Worm (Caenorhabditis elegans) whole organism, L4 larva: ENCODE results near the gene F14D2.19.

ENCODE experiments used
- D1046.2 ChIP-seq: fragments of 200-800 bp; sonication (Bioruptor generic); IDR thresholded peaks from 2 replicates; pipeline ENCODE4 v1.3.6; 2022; ENCODE audit warnings: missing genetic modification characterization, missing compliant biosample characterization
- F26F4.8 ChIP-seq: fragments of 200-800 bp; sonication (Bioruptor generic); conservative IDR thresholded peaks from 2 replicates; pipeline ENCODE4 v1.3.6; 2022; ENCODE audit warnings: missing genetic modification characterization, missing compliant biosample characterization
- Y75B8A.6 ChIP-seq: fragments of 200-800 bp; sonication (Bioruptor generic); IDR thresholded peaks from 2 replicates; pipeline ENCODE4 v1.3.6; 2022; ENCODE audit warnings: missing genetic modification reagents, missing genetic modification characterization, missing compliant biosample characterization
- ZK546.5 ChIP-seq, 2 experiments: sonication (generic microtip); optimal IDR thresholded peaks; 2 replicates each; lab custom pipeline; 2017; ENCODE audit warnings: missing biosample characterization in 2 of 2, missing genetic modification characterization in 2 of 2
- ama-1 ChIP-seq: fragments of 150-350 bp; optimal IDR thresholded peaks from 2 replicates; lab custom pipeline; 2014; ENCODE audit warnings: inconsistent platforms, mixed read lengths
- arid-1 ChIP-seq: fragments of 200-800 bp; sonication (Bioruptor generic); conservative IDR thresholded peaks from 2 replicates; pipeline ENCODE4 v1.3.6; 2022; ENCODE audit warnings: missing genetic modification reagents, missing genetic modification characterization, missing compliant biosample characterization
- attf-4 ChIP-seq: sonication (generic microtip); optimal IDR thresholded peaks from 3 replicates; lab custom pipeline; 2017; ENCODE audit warnings: missing biosample characterization, missing genetic modification characterization
- ceh-20 ChIP-seq: fragments of 200-800 bp; sonication (Bioruptor generic); IDR thresholded peaks from 2 replicates; pipeline ENCODE4 v1.3.6; 2022; ENCODE audit warnings: missing genetic modification reagents, missing genetic modification characterization, missing compliant biosample characterization
- ceh-62 ChIP-seq: sonication (generic microtip); optimal IDR thresholded peaks from 2 replicates; lab custom pipeline; 2017; ENCODE audit warnings: missing biosample characterization, missing genetic modification characterization
- ctbp-1 ChIP-seq: fragments of 200-800 bp; sonication (Bioruptor generic); IDR thresholded peaks from 2 replicates; pipeline ENCODE4 v1.3.6; 2022; ENCODE audit warnings: missing genetic modification reagents, missing genetic modification characterization, missing compliant biosample characterization
- daf-16 ChIP-seq, 3 experiments: sonication (generic microtip); optimal IDR thresholded peaks; 2 replicates each; lab custom pipeline; 2016 to 2017; ENCODE audit warnings: missing genetic modification characterization in 3 of 3, missing genetic modification reagents in 3 of 3, mild to moderate bottlenecking in 2 of 3, missing compliant biosample characterization in 2 of 3, missing biosample characterization in 1 of 3, moderate library complexity in 1 of 3
- daf-8 ChIP-seq: fragments of 200-800 bp; sonication (Bioruptor generic); IDR thresholded peaks from 2 replicates; pipeline ENCODE4 v1.3.6; 2022; ENCODE audit warnings: missing genetic modification characterization, missing compliant biosample characterization
- dmd-8 ChIP-seq: fragments of 200-800 bp; sonication (Bioruptor generic); IDR thresholded peaks from 2 replicates; pipeline ENCODE4 v1.3.6; 2022; ENCODE audit warnings: missing genetic modification characterization, missing compliant biosample characterization
- dmd-9 ChIP-seq: fragments of 200-800 bp; sonication (Bioruptor generic); IDR thresholded peaks from 2 replicates; pipeline ENCODE4 v1.3.6; 2022; ENCODE audit warnings: missing genetic modification reagents, missing genetic modification characterization, missing compliant biosample characterization
- dpl-1 ChIP-seq: fragments of 150-350 bp; optimal IDR thresholded peaks from 2 replicates; lab custom pipeline; 2014; ENCODE audit warnings: missing biosample characterization, missing genetic modification reagents, missing genetic modification characterization
- duxl-1 ChIP-seq: sonication (generic microtip); optimal IDR thresholded peaks from 2 replicates; lab custom pipeline; 2016; ENCODE audit warnings: mild to moderate bottlenecking, missing genetic modification characterization, moderate library complexity, missing compliant biosample characterization; ENCODE audit not compliant: poor library complexity
- dve-1 ChIP-seq: sonication (generic microtip); optimal IDR thresholded peaks from 2 replicates; lab custom pipeline; 2017; ENCODE audit warnings: antibody characterized with exemption, mild to moderate bottlenecking, missing genetic modification characterization, missing compliant biosample characterization; ENCODE audit not compliant: insufficient read depth
- egl-43 ChIP-seq: fragments of 200-800 bp; sonication (Bioruptor generic); IDR thresholded peaks from 2 replicates; pipeline ENCODE4 v1.3.6; 2022; ENCODE audit warnings: missing genetic modification reagents, missing genetic modification characterization, missing compliant biosample characterization
- hif-1 ChIP-seq, 2 experiments: sonication (generic microtip); optimal IDR thresholded peaks; 2 replicates each; lab custom pipeline; 2016 to 2017; ENCODE audit warnings: missing compliant biosample characterization in 2 of 2, missing genetic modification characterization in 2 of 2, missing genetic modification reagents in 2 of 2, missing genotype in 2 of 2, mild to moderate bottlenecking in 1 of 2
- lin-13 ChIP-seq: fragments of 150-350 bp; optimal IDR thresholded peaks from 2 replicates; lab custom pipeline; 2014; ENCODE audit warnings: missing biosample characterization, missing genetic modification reagents, missing genetic modification characterization
- madf-5 ChIP-seq, 2 experiments: fragments of 200-800 bp; sonication (Bioruptor generic); IDR thresholded peaks; 2 replicates each; pipeline ENCODE4 v1.3.6; 2022; ENCODE audit warnings: missing compliant biosample characterization in 2 of 2, missing genetic modification characterization in 2 of 2
- mes-2 ChIP-seq: sonication (generic microtip); optimal IDR thresholded peaks from 2 replicates; lab custom pipeline; 2016; ENCODE audit warnings: missing genotype, mild to moderate bottlenecking, missing genetic modification characterization, missing compliant biosample characterization; ENCODE audit not compliant: poor library complexity, severe bottlenecking
- mxl-3 ChIP-seq: fragments of 200-800 bp; sonication (Bioruptor generic); optimal IDR thresholded peaks from 2 replicates; lab custom pipeline; 2018; ENCODE audit warnings: mild to moderate bottlenecking, missing genetic modification characterization, missing compliant biosample characterization
- nhr-111 ChIP-seq: fragments of 200-800 bp; sonication (Bioruptor generic); optimal IDR thresholded peaks from 2 replicates; lab custom pipeline; 2018; ENCODE audit warnings: mild to moderate bottlenecking, missing genetic modification characterization, missing compliant biosample characterization
- nhr-25 ChIP-seq: sonication (generic microtip); optimal IDR thresholded peaks from 2 replicates; lab custom pipeline; 2017; ENCODE audit warnings: missing genetic modification characterization, mild to moderate bottlenecking, missing compliant biosample characterization, antibody characterized with exemption, moderate library complexity, borderline replicate concordance; ENCODE audit not compliant: insufficient read depth
- nhr-28 ChIP-seq: fragments of 150-350 bp; optimal IDR thresholded peaks from 2 replicates; lab custom pipeline; 2014; ENCODE audit warnings: missing biosample characterization, missing genetic modification characterization
- nhr-42 ChIP-seq: fragments of 200-800 bp; sonication (Bioruptor generic); IDR thresholded peaks from 2 replicates; pipeline ENCODE4 v1.3.6; 2022; ENCODE audit warnings: missing genetic modification characterization, missing compliant biosample characterization
- pha-4 ChIP-seq, 2 experiments: fragments of 150-350 bp in 1 of 2; fragments of 200-800 bp in 1 of 2; sonication (Bioruptor generic) in 1 of 2; IDR thresholded peaks in 1 of 2; optimal IDR thresholded peaks in 1 of 2; 2 replicates each; pipeline versions ENCODE4 v1.3.6 to Lab custom; 2014 to 2022; ENCODE audit warnings: missing genetic modification characterization in 2 of 2, missing genetic modification reagents in 2 of 2, missing biosample characterization in 1 of 2, missing compliant biosample characterization in 1 of 2
- pqm-1 ChIP-seq: sonication (generic microtip); optimal IDR thresholded peaks from 2 replicates; lab custom pipeline; 2017; ENCODE audit warnings: missing biosample characterization, missing genetic modification characterization
- rbr-2 ChIP-seq: sonication (generic microtip); optimal IDR thresholded peaks from 2 replicates; lab custom pipeline; 2016; ENCODE audit warnings: missing genotype, missing genetic modification characterization, missing compliant biosample characterization
- snpc-1.2 ChIP-seq: fragments of 200-800 bp; sonication (Bioruptor generic); IDR thresholded peaks from 2 replicates; pipeline ENCODE4 v1.3.6; 2022; ENCODE audit warnings: missing genetic modification reagents, missing genetic modification characterization, missing compliant biosample characterization
- spr-1 ChIP-seq: sonication (generic microtip); optimal IDR thresholded peaks from 2 replicates; lab custom pipeline; 2016; ENCODE audit warnings: mild to moderate bottlenecking, missing genetic modification characterization, missing compliant biosample characterization
- unc-130 ChIP-seq: sonication (generic microtip); optimal IDR thresholded peaks from 2 replicates; lab custom pipeline; 2016; ENCODE audit warnings: missing genetic modification reagents, missing genetic modification characterization, missing compliant biosample characterization
- zag-1 ChIP-seq: fragments of 150-350 bp; optimal IDR thresholded peaks from 2 replicates; lab custom pipeline; 2014; ENCODE audit warnings: missing biosample characterization, missing genetic modification characterization
- zfp-2 ChIP-seq: sonication (generic microtip); optimal IDR thresholded peaks from 2 replicates; lab custom pipeline; 2016; ENCODE audit warnings: mild to moderate bottlenecking, missing genetic modification characterization, missing compliant biosample characterization
- ztf-7 ChIP-seq: fragments of 150-350 bp; optimal IDR thresholded peaks from 2 replicates; lab custom pipeline; 2014; ENCODE audit warnings: missing biosample characterization, missing genetic modification characterization

Gene F14D2.19

ce11 chrII:3374779-3375178 lies 37.8 kb upstream of the F14D2.19 start, which contains the start of gene bath-10:
Gene bath-10 (plus strand): TSS chrII:3375079.
- no peak for TF ChIP-seq dpl-1
- no peak for TF ChIP-seq nhr-28 (tag; lab: Kevin White, UChicago)
- no peak for TF ChIP-seq hif-1 (tag; optimal IDR thresholded peaks at IDR 0.05; lab: Kevin White, UChicago)
- no peak for TF ChIP-seq attf-4
- no peak for TF ChIP-seq F26F4.8 (GFP tag; lab: Robert Waterston, UW)

- TF ChIP-seq rbr-2 = no peak
- TF ChIP-seq ZK546.5 (tag; optimal IDR thresholded peaks at IDR 0.05; lab: Kevin White, UChicago) = no peak
- no peak for TF ChIP-seq Y75B8A.6 (GFP tag; lab: Robert Waterston, UW)
- TF ChIP-seq egl-43 = no peak
- no peak for TF ChIP-seq ama-1 (lab: Kevin White, UChicago)
- TF ChIP-seq dmd-9 = no peak
- no peak for TF ChIP-seq mxl-3 (GFP tag; lab: Kevin White, UChicago)
- TF ChIP-seq zag-1 = no peak
- TF ChIP-seq dve-1 (tag; lab: Kevin White, UChicago) = no peak
- TF ChIP-seq nhr-111 (GFP tag; lab: Kevin White, UChicago) = no peak
- TF ChIP-seq mes-2 = no peak
- TF ChIP-seq daf-8 (GFP tag; lab: Robert Waterston, UW) = no peak
- no peak for TF ChIP-seq nhr-28 (tag; lab: Kevin White, UChicago)
- TF ChIP-seq pqm-1 (tag; lab: Kevin White, UChicago) = no peak
- TF ChIP-seq lin-13 (GFP tag; lab: Kevin White, UChicago) = no peak
- no peak for TF ChIP-seq duxl-1
- no peak for TF ChIP-seq ceh-20 (GFP tag; lab: Robert Waterston, UW)
Observed at ce11 chrII:3373875-3374274, 36.9 kb upstream of the F14D2.19 start.

ce11 chrII:3371010-3371409 lies 34.1 kb upstream of the F14D2.19 start, which contains the start of gene bath-23:
Gene bath-23 (plus strand): TSS chrII:3371310.
- TF ChIP-seq nhr-28 (tag; lab: Kevin White, UChicago) = no peak
- TF ChIP-seq zfp-2 (tag; lab: Kevin White, UChicago) = no peak
- TF ChIP-seq snpc-1.2 = no peak
- no peak for TF ChIP-seq pha-4 (GFP tag; IDR thresholded peaks at IDR 0.05; lab: Robert Waterston, UW)
- no peak for TF ChIP-seq pha-4 (tag; optimal IDR thresholded peaks at IDR 0.05; lab: Kevin White, UChicago)
- TF ChIP-seq nhr-25 = no peak
- no peak for TF ChIP-seq ceh-62 (tag; lab: Kevin White, UChicago)
- no peak for TF ChIP-seq dmd-8 (GFP tag; lab: Robert Waterston, UW)
- no peak for TF ChIP-seq daf-16 (GFP tag; optimal IDR thresholded peaks at IDR 0.05; lab: Kevin White, UChicago)
- TF ChIP-seq daf-16 (tag; optimal IDR thresholded peaks at IDR 0.05; lab: Kevin White, UChicago) = no peak
- TF ChIP-seq unc-130 (GFP tag; lab: Kevin White, UChicago) = no peak
- TF ChIP-seq madf-5 (GFP tag; IDR thresholded peaks at IDR 0.05; lab: Robert Waterston, UW) = no peak
- TF ChIP-seq, all 104 proteins: peak for 0

DNA sequence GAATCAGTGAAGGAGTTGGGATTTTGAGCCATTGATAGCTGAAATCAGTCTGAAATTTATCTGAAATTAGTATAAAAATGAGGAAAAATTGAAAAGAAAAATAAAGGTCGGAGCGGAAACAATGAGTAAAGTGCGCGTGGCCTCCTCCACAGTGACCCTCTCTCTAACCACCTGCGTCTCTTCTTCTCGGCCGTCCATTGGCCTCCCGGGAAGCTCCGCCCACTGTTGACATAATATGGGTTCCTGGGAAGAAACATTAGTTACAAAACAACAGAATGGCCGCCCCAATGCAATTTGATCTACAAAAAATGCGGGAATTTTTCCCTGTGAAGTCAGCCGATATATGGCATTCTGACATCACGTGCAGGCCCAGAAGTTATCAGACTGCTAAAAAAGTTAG lies 33.1 kb upstream of the F14D2.19 start, which contains the start of gene Y49F6C.8:
TSS of gene Y49F6C.8 (minus strand) at position 51 of the 400 bp plus-strand sequence.
- TF ChIP-seq spr-1 (tag; lab: Kevin White, UChicago) (no peak), duxl-1 (peak; percentile 97)

DNA sequence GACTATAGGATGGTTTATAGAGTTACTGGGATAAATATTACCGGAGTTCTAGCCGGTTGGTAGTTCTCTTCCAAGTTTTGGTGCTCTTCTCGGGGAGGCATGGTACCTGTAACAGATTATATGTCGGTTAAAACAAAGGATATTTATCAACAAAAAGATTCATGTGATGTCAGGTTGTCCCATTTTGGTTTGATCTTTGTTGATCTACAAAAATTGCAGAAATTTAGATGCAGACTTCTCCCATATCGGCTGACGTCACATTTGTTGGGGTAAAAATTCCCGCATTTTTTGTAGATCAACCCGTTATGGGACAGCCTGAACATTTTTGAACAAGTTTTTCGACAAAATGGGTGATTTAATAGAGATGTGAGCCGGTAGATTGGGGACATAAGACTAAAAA lies 31.2 kb upstream of the F14D2.19 start, which contains the start of gene Y49F6C.7:
TSS of gene Y49F6C.7 (minus strand) at position 101 of the 400 bp plus-strand sequence.
- TF ChIP-seq ctbp-1 (GFP tag; lab: Robert Waterston, UW) = no peak
- TF ChIP-seq arid-1 (GFP tag; lab: Robert Waterston, UW) = no peak
- no peak for TF ChIP-seq nhr-42 (GFP tag; lab: Robert Waterston, UW)
- TF ChIP-seq D1046.2 (GFP tag; lab: Robert Waterston, UW) = no peak
- TF ChIP-seq ztf-7 (tag; lab: Kevin White, UChicago) = no peak
